Fruit fly (Drosophila melanogaster): ENCODE results near the gene Cyp12e1.

DNA sequence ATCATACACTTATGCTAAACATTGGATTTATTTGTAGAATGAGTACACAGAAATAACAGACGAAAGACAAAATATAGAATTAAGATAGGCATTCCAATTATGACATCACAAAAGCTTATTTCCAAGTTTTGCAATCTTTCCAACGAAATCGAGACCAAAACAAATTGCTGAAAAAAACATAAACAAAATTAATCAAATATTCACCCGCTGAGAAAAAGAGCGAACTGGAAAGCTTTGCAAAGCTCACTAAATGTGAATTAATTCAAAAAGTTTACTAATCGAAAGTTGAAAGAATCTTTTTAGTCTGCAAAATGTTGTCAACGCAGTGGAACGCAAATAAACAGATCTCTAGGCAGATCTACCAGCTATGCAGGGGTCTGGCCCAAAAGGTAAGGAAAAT lies at the start of gene Cyp12e1:
- no peak for TF ChIP-seq Hr78 (GFP tag; optimal IDR thresholded peaks at IDR 0.05)
- TF ChIP-seq Mio (GFP tag; optimal IDR thresholded peaks at IDR 0.05) = no peak
- no peak for TF ChIP-seq HLH106 (tag; optimal IDR thresholded peaks at IDR 0.05)
- TF ChIP-seq Hnf4 (GFP tag; optimal IDR thresholded peaks at IDR 0.05) = no peak
- TF ChIP-seq Abd-B (GFP tag; optimal IDR thresholded peaks at IDR 0.05) = no peak
- TF ChIP-seq pan (optimal IDR thresholded peaks at IDR 0.05) = no peak
- TF ChIP-seq h (GFP tag; optimal IDR thresholded peaks at IDR 0.05) = no peak
- no peak for TF ChIP-seq lola (GFP tag; optimal IDR thresholded peaks at IDR 0.05)
- TF ChIP-seq fru (GFP tag; optimal IDR thresholded peaks at IDR 0.05) = no peak
- no peak for TF ChIP-seq psq (GFP tag; optimal IDR thresholded peaks at IDR 0.05)
- no peak for TF ChIP-seq Myc (optimal IDR thresholded peaks at IDR 0.05)
- TF ChIP-seq sv (GFP tag; optimal IDR thresholded peaks at IDR 0.05) = no peak
- no peak for TF ChIP-seq OdsH (GFP tag; optimal IDR thresholded peaks at IDR 0.05)
